Fruit fly (Drosophila melanogaster): ENCODE data around the gene CG12099.
A peak's percentile ranks its signal among the peaks of the same experiment; 100 is the strongest.

The CG12099 gene

DNA sequence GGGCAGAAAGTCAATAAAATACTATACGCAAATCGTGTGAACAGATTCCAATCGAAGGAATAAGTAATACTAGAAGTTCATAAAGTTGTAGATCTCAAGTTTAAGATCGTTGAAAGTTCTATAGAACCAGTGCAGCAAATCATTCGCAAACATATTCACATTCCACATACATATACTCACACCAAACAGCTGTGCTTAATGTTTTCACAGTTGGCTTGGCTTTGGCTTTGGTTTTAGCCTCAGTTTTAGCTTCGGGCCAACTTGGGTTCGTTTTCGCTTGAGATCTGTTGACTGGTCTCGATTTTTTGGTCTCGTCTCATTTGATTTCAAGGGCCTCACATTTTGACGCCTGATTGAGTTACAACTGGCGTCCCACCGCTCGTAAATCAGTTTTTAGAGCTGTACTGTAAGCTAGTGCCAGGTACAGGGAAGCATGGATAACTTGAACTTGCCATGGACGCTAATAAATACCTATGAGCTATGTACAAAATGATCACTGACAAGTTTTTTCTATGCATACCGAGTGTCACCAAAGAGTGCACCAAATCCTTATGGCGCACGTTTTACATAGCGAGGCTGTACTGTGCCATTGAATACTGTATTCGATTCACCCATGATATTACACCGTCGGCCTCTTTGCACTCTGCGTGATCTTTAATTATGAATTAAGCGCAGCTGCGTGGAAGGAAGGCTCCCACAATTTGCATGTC lies 29.0 kb upstream of the CG12099 start (continued):
- peak; percentile 77 for TF ChIP-seq maf-S (GFP tag; optimal IDR thresholded peaks at IDR 0.05)
- peak in 1 of 3 experiments; percentile 9 for TF ChIP-seq lola (GFP tag; optimal IDR thresholded peaks at IDR 0.05)
- peak; percentile 84 for TF ChIP-seq CG18599 (GFP tag; optimal IDR thresholded peaks at IDR 0.05)
- TF ChIP-seq slp2 (GFP tag; optimal IDR thresholded peaks at IDR 0.05): peak; percentile 60
- TF ChIP-seq D (optimal IDR thresholded peaks at IDR 0.05): peak; percentile 15
- peak; percentile 64 for TF ChIP-seq D (GFP tag; optimal IDR thresholded peaks at IDR 0.05)
- TF ChIP-seq CG6175 (GFP tag; IDR thresholded peaks at IDR 0.05): 0 out of 3 replicates have a peak, but pooled peaks have one; percentile 49
- no peak for TF ChIP-seq grn (GFP tag; optimal IDR thresholded peaks at IDR 0.05)
- no peak for TF ChIP-seq HLH4C (GFP tag; IDR thresholded peaks at IDR 0.05; ENCODE audit: partially characterized antibody)
- peak; percentile 86 for TF ChIP-seq CG1603 (tag; optimal IDR thresholded peaks at IDR 0.05)
- TF ChIP-seq Drgx (GFP tag; IDR thresholded peaks at IDR 0.05): peak; percentile 82
- TF ChIP-seq Hand (GFP tag; optimal IDR thresholded peaks at IDR 0.05): peak; percentile 32
- peak; percentile 92 for TF ChIP-seq Mrtf (GFP tag; IDR thresholded peaks at IDR 0.05)
- peak; percentile 21 for TF ChIP-seq CTCF (GFP tag; optimal IDR thresholded peaks at IDR 0.05)
- TF ChIP-seq CG13123 (GFP tag; optimal IDR thresholded peaks at IDR 0.05): peak; percentile 36
- peak; percentile 59 for TF ChIP-seq D19A (tag; optimal IDR thresholded peaks at IDR 0.05)
- peak; percentile 76 for TF ChIP-seq CG10959 (GFP tag; IDR thresholded peaks at IDR 0.05)
- peak; percentile 84 for TF ChIP-seq Rx (GFP tag; IDR thresholded peaks at IDR 0.05)
- TF ChIP-seq CG1602 (GFP tag; optimal IDR thresholded peaks at IDR 0.05): peak; percentile 61
- TF ChIP-seq ttk (GFP tag; IDR thresholded peaks at IDR 0.05): peak; percentile 82
- TF ChIP-seq Dip2 (GFP tag; IDR thresholded peaks at IDR 0.05): peak; percentile 38; the same call in 1 of the 2 replicates
- TF ChIP-seq Atf6 (GFP tag; IDR thresholded peaks at IDR 0.05): peak; percentile 88
- peak; percentile 24 for TF ChIP-seq da (GFP tag; optimal IDR thresholded peaks at IDR 0.05)
- TF ChIP-seq dati (GFP tag; IDR thresholded peaks at IDR 0.05): peak; percentile 69
- TF ChIP-seq zf30C (GFP tag; optimal IDR thresholded peaks at IDR 0.05): no peak
- TF ChIP-seq CG17361 (GFP tag; IDR thresholded peaks at IDR 0.05): peak; percentile 49; the same call in 1 of the 3 replicates
- TF ChIP-seq ftz-f1 (GFP tag; optimal IDR thresholded peaks at IDR 0.05): no peak
- peak; percentile 79 for TF ChIP-seq Six4 (GFP tag; optimal IDR thresholded peaks at IDR 0.05)
- peak; percentile 98 for TF ChIP-seq Ets65A (GFP tag)
- TF ChIP-seq CG31224 (GFP tag; IDR thresholded peaks at IDR 0.05): peak; percentile 81
- peak; percentile 69 for TF ChIP-seq CG15696 (tag; optimal IDR thresholded peaks at IDR 0.05)
- no peak for TF ChIP-seq Hr39 (optimal IDR thresholded peaks at IDR 0.05)
- TF ChIP-seq HmgZ (tag; optimal IDR thresholded peaks at IDR 0.05): peak; percentile 82
- peak; percentile 83 for TF ChIP-seq Fer3 (tag; optimal IDR thresholded peaks at IDR 0.05)
- peak; percentile 82 for TF ChIP-seq Dbx (GFP tag; IDR thresholded peaks at IDR 0.05)
- peak; percentile 26 for TF ChIP-seq salm (tag; optimal IDR thresholded peaks at IDR 0.05)
- peak; percentile 65 for TF ChIP-seq emc (GFP tag; optimal IDR thresholded peaks at IDR 0.05)
- peak; percentile 94 for TF ChIP-seq grau (tag; optimal IDR thresholded peaks at IDR 0.05)
- TF ChIP-seq ara (GFP tag; IDR thresholded peaks at IDR 0.05): peak; percentile 76
- TF ChIP-seq CG14860 (GFP tag; IDR thresholded peaks at IDR 0.05; ENCODE audit: partially characterized antibody): no peak
- TF ChIP-seq nerfin-2 (GFP tag; IDR thresholded peaks at IDR 0.05; ENCODE audit: partially characterized antibody): no peak
- TF ChIP-seq CG11560 (tag; IDR thresholded peaks at IDR 0.05): peak; percentile 76
- TF ChIP-seq CG2678 (tag; optimal IDR thresholded peaks at IDR 0.05): peak; percentile 87
- TF ChIP-seq CG5180 (GFP tag; optimal IDR thresholded peaks at IDR 0.05): peak; percentile 51
- peak; percentile 74 for TF ChIP-seq CHES-1-like (GFP tag; optimal IDR thresholded peaks at IDR 0.05)
- TF ChIP-seq Fer1 (GFP tag; optimal IDR thresholded peaks at IDR 0.05): peak; percentile 84
- TF ChIP-seq CG7745 (tag; optimal IDR thresholded peaks at IDR 0.05): no peak
- TF ChIP-seq CrebB (tag; optimal IDR thresholded peaks at IDR 0.05): peak; percentile 50
- TF ChIP-seq CG3847 (GFP tag; IDR thresholded peaks at IDR 0.05): peak; percentile 89
- TF ChIP-seq tll (GFP tag; optimal IDR thresholded peaks at IDR 0.05): no peak
